Fruit fly (Drosophila melanogaster): ENCODE data around the gene Sap30.

Sap30 gene

dm6 chrX:16786860-16787415 is at the start of gene Sap30, which contains the start of gene CG9609:
Gene Sap30 (plus strand): TSS chrX:16787283.
Gene CG9609 (minus strand): TSS chrX:16787008.
- TF ChIP-seq CG17806 (tag; optimal IDR thresholded peaks at IDR 0.05) = no peak
- TF ChIP-seq Pif1B (GFP tag; optimal IDR thresholded peaks at IDR 0.05) = no peak
- TF ChIP-seq Snoo (tag; optimal IDR thresholded peaks at IDR 0.05) = no peak
- TF ChIP-seq CG10348 (GFP tag; IDR thresholded peaks at IDR 0.05) = no peak
- TF ChIP-seq CG9948 (tag; optimal IDR thresholded peaks at IDR 0.05) = no peak
- no peak for TF ChIP-seq gl (tag; optimal IDR thresholded peaks at IDR 0.05)
- no peak for TF ChIP-seq Pif1A (GFP tag; optimal IDR thresholded peaks at IDR 0.05)
- no peak for TF ChIP-seq CG8301 (tag; optimal IDR thresholded peaks at IDR 0.05)
- TF ChIP-seq CG8159 (tag; optimal IDR thresholded peaks at IDR 0.05) = no peak
- no peak for TF ChIP-seq CG14655 (GFP tag; optimal IDR thresholded peaks at IDR 0.05)
- no peak for TF ChIP-seq EcR (GFP tag; optimal IDR thresholded peaks at IDR 0.05)
- TF ChIP-seq CG32121 (GFP tag; IDR thresholded peaks at IDR 0.05) = no peak
- no peak for TF ChIP-seq D1 (tag; optimal IDR thresholded peaks at IDR 0.05)
- TF ChIP-seq CG13204 (GFP tag; optimal IDR thresholded peaks at IDR 0.05) = no peak
- TF ChIP-seq CG34367 (tag; optimal IDR thresholded peaks at IDR 0.05) = no peak
- TF ChIP-seq CG12605 (GFP tag; IDR thresholded peaks at IDR 0.05) = no peak
- no peak for TF ChIP-seq CG15710 (tag; optimal IDR thresholded peaks at IDR 0.05)
- no peak for TF ChIP-seq CG4496 (GFP tag; IDR thresholded peaks at IDR 0.05)
- no peak for TF ChIP-seq Ets98B (GFP tag; IDR thresholded peaks at IDR 0.05)

dm6 chrX:16737878-16738277 is 49.2 kb upstream of the Sap30 start, which contains the start of gene TwdlZ:
Gene TwdlZ (plus strand): TSS chrX:16738178.
- no peak for TF ChIP-seq Pif1B (GFP tag; optimal IDR thresholded peaks at IDR 0.05)
- TF ChIP-seq EcR (GFP tag; optimal IDR thresholded peaks at IDR 0.05) = no peak
- TF ChIP-seq CG8301 (tag; optimal IDR thresholded peaks at IDR 0.05) = no peak
- no peak for TF ChIP-seq Pif1A (GFP tag; optimal IDR thresholded peaks at IDR 0.05)
- no peak for TF ChIP-seq gl (tag; optimal IDR thresholded peaks at IDR 0.05)
- no peak for TF ChIP-seq CG14655 (GFP tag; optimal IDR thresholded peaks at IDR 0.05)
- no peak for TF ChIP-seq Snoo (tag; optimal IDR thresholded peaks at IDR 0.05)
- TF ChIP-seq D1 (tag; optimal IDR thresholded peaks at IDR 0.05) = no peak
- no peak for TF ChIP-seq Ets98B (GFP tag; IDR thresholded peaks at IDR 0.05)
- TF ChIP-seq fd96Ca (GFP tag; IDR thresholded peaks at IDR 0.05) = no peak
- TF ChIP-seq CG9948 (tag; optimal IDR thresholded peaks at IDR 0.05) = no peak
- no peak for TF ChIP-seq CG15710 (tag; optimal IDR thresholded peaks at IDR 0.05)
- TF ChIP-seq CG10348 (GFP tag; IDR thresholded peaks at IDR 0.05) = no peak
- no peak for TF ChIP-seq CG12605 (GFP tag; IDR thresholded peaks at IDR 0.05)
- TF ChIP-seq CG32121 (GFP tag; IDR thresholded peaks at IDR 0.05) = no peak
- no peak for TF ChIP-seq CG34367 (tag; optimal IDR thresholded peaks at IDR 0.05)
- no peak for TF ChIP-seq CG8159 (tag; optimal IDR thresholded peaks at IDR 0.05)
- TF ChIP-seq CG13204 (GFP tag; optimal IDR thresholded peaks at IDR 0.05) = no peak
- no peak for TF ChIP-seq rn (GFP tag; IDR thresholded peaks at IDR 0.05)

dm6 chrX:16740606-16741005 is 46.5 kb upstream of the Sap30 start, which contains the start of gene CG32568:
Gene CG32568 (plus strand): TSS chrX:16740906.
- TF ChIP-seq rn (GFP tag; IDR thresholded peaks at IDR 0.05) (no peak), gl (tag; optimal IDR thresholded peaks at IDR 0.05) (no peak), EcR (GFP tag; optimal IDR thresholded peaks at IDR 0.05) (no peak), fd96Ca (GFP tag; IDR thresholded peaks at IDR 0.05) (no peak), Ets98B (GFP tag; IDR thresholded peaks at IDR 0.05) (no peak), CG8301 (tag; optimal IDR thresholded peaks at IDR 0.05) (no peak)

dm6 chrX:16742547-16742946 is 44.5 kb upstream of the Sap30 start, which contains the start of gene Twdlalpha:
Gene Twdlalpha (plus strand): TSS chrX:16742847.
- TF ChIP-seq Pif1A (GFP tag; optimal IDR thresholded peaks at IDR 0.05) = no peak
- TF ChIP-seq rn (GFP tag; IDR thresholded peaks at IDR 0.05) = no peak
- TF ChIP-seq CG15710 (tag; optimal IDR thresholded peaks at IDR 0.05) = no peak
- no peak for TF ChIP-seq D1 (tag; optimal IDR thresholded peaks at IDR 0.05)
- no peak for TF ChIP-seq gl (tag; optimal IDR thresholded peaks at IDR 0.05)
- TF ChIP-seq CG34367 (tag; optimal IDR thresholded peaks at IDR 0.05) = no peak
- no peak for TF ChIP-seq CG32121 (GFP tag; IDR thresholded peaks at IDR 0.05)
- no peak for TF ChIP-seq Pif1B (GFP tag; optimal IDR thresholded peaks at IDR 0.05)
- no peak for TF ChIP-seq CG17806 (tag; optimal IDR thresholded peaks at IDR 0.05)
- no peak for TF ChIP-seq fd96Ca (GFP tag; IDR thresholded peaks at IDR 0.05)

dm6 chrX:16744345-16744744 is 42.7 kb upstream of the Sap30 start:
- TF ChIP-seq CG32121 (GFP tag; IDR thresholded peaks at IDR 0.05) = no peak
- TF ChIP-seq D1 (tag; optimal IDR thresholded peaks at IDR 0.05) = no peak
- no peak for TF ChIP-seq CG4496 (GFP tag; IDR thresholded peaks at IDR 0.05)

- TF ChIP-seq Snoo (tag; optimal IDR thresholded peaks at IDR 0.05) (no peak), CG14655 (GFP tag; optimal IDR thresholded peaks at IDR 0.05) (no peak), CG32121 (GFP tag; IDR thresholded peaks at IDR 0.05) (no peak), CG13204 (GFP tag; optimal IDR thresholded peaks at IDR 0.05) (no peak), CG8159 (tag; optimal IDR thresholded peaks at IDR 0.05) (no peak), rn (GFP tag; IDR thresholded peaks at IDR 0.05) (no peak), Ets98B (GFP tag; IDR thresholded peaks at IDR 0.05) (no peak), EcR (GFP tag; optimal IDR thresholded peaks at IDR 0.05) (no peak), CG17806 (tag; optimal IDR thresholded peaks at IDR 0.05) (no peak), CG9948 (tag; optimal IDR thresholded peaks at IDR 0.05) (no peak), CG8301 (tag; optimal IDR thresholded peaks at IDR 0.05) (no peak), D1 (tag; optimal IDR thresholded peaks at IDR 0.05) (no peak), CG10348 (GFP tag; IDR thresholded peaks at IDR 0.05) (no peak), CG15710 (tag; optimal IDR thresholded peaks at IDR 0.05) (no peak), CG12605 (GFP tag; IDR thresholded peaks at IDR 0.05) (no peak)
Observed at dm6 chrX:16745942-16746341, 41.1 kb upstream of the Sap30 start.

All from whole organism, pupa.